Fruit fly (Drosophila melanogaster) whole organism, prepupa: ENCODE results near the gene Teh4.

Experiments
- CG11294 ChIP-seq: fragments of 200-800 bp; sonication (Bioruptor generic); IDR thresholded peaks from 2 replicates; pipeline ENCODE4 v1.3.6; 2022; ENCODE audit warnings: missing biosample characterization, missing genetic modification characterization
- CG11902 ChIP-seq: fragments of 200-800 bp; sonication (Bioruptor generic); optimal IDR thresholded peaks from 3 replicates; lab custom pipeline; 2016; ENCODE audit warnings: missing biosample characterization, missing genetic modification characterization
- CG16779 ChIP-seq: fragments of 200-800 bp; sonication (Bioruptor generic); optimal IDR thresholded peaks from 3 replicates; lab custom pipeline; 2017; ENCODE audit warnings: missing biosample characterization, mild to moderate bottlenecking, missing genetic modification characterization
- CG3032 ChIP-seq: fragments of 200-800 bp; optimal IDR thresholded peaks from 2 replicates; lab custom pipeline; 2019; ENCODE audit warnings: missing biosample characterization, mild to moderate bottlenecking, missing genetic modification characterization, moderate library complexity
- CG6854 ChIP-seq: fragments of 200-800 bp; sonication (Bioruptor generic); optimal IDR thresholded peaks from 2 replicates; lab custom pipeline; 2017; ENCODE audit warnings: missing biosample characterization, mild to moderate bottlenecking, missing genetic modification characterization
- Ets96B ChIP-seq: fragments of 200-800 bp; optimal IDR thresholded peaks from 2 replicates; lab custom pipeline; 2019; ENCODE audit warnings: missing biosample characterization, mild to moderate bottlenecking, missing genetic modification characterization, moderate library complexity
- esn ChIP-seq: fragments of 200-800 bp; sonication (Bioruptor generic); optimal IDR thresholded peaks from 2 replicates; lab custom pipeline; 2016; ENCODE audit warnings: missing biosample characterization, mild to moderate bottlenecking, missing genetic modification characterization, moderate library complexity

dm6 chr3L:4220679-4221078 is 42.6 kb upstream of the Teh4 start:
- TF ChIP-seq CG3032 (tag; lab: Kevin White, UChicago) (no peak), Ets96B (tag; lab: Kevin White, UChicago) (no peak), esn (no peak), CG11902 (GFP tag; lab: Kevin White, UChicago) (no peak), CG16779 (tag; lab: Kevin White, UChicago) (no peak), CG6854 (GFP tag; lab: Kevin White, UChicago) (no peak), CG11294 (GFP tag; lab: Robert Waterston, UW) (no peak)
